Worm (Caenorhabditis elegans): Measurements from ENCODE around the gene pde-2.

The pde-2 gene

DNA sequence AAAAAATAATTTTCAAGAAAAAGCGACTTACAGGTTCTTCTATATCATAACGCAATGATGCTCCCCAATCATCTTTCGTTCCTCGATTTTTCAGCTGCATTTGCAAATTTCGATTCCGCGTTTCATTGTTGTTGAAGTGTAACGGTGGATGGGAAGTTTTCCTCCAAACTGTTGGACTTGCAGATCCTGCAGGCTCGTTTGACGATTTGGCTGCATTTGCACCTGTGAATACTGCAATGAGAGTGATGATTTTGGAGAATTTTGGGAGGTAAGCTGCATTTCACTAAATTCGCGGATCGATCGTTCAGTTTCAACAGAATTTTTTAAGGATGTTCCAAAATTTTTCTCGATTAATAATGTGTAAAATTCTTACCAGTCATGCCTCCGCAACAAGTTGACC, 805 bp downstream of the pde-2 start:
- TF ChIP-seq C38D4.7 (GFP tag; optimal IDR thresholded peaks at IDR 0.05) (no peak), pros-1 (tag; optimal IDR thresholded peaks at IDR 0.05) (no peak), odd-2 (tag; optimal IDR thresholded peaks at IDR 0.05) (no peak), che-1 (tag; optimal IDR thresholded peaks at IDR 0.05) (no peak), sox-2 (GFP tag; IDR thresholded peaks at IDR 0.05) (no peak)

DNA sequence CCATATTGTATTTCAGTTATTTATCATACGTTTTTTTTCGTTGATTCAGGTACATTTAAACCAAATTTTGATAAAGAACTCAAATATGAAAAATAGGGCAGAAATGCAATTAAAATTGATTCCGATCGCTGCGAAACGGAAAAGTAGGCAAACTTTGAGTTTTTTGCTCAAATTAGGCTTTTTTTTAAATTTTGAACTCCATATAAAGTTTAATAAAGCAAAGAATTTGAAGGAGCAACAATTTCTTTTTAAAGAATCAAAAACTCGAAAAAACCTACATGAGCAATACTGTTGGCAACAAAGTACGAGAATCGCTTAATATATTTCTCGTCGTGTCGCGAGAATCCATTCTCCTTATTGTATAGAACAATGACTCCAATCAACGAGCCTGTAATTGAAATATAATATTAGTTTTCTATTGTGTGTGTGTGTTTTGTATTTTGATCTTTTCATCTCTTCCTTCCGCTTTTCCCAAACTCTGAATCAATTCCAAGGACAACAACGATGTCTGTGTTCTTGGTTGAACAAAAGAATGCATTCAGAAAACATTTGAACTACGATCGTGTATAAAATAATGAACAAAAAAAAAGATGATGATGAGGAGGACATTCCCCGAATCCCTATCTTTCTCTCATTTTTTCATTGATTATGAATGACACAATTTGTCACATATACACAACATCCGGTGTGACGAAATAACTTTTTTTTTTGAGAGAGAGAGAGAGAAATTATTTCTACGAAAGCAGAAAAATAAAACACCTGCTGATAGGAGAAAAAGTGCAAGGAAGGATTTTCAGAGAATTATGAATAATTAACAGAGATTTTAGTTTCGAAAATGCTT, 3.0 kb downstream of the pde-2 start:
- TF ChIP-seq tbx-2 (tag; optimal IDR thresholded peaks at IDR 0.05) (no peak), nhr-232 (tag; optimal IDR thresholded peaks at IDR 0.05) (no peak), nhr-11 (tag; optimal IDR thresholded peaks at IDR 0.05) (no peak), dmd-4 (tag; optimal IDR thresholded peaks at IDR 0.05; ENCODE audit: borderline replicate concordance) (no peak), ceh-2 (tag; optimal IDR thresholded peaks at IDR 0.05) (no peak), gmeb-2 (tag; optimal IDR thresholded peaks at IDR 0.05) (no peak), unc-3 (GFP tag; conservative IDR thresholded peaks at IDR 0.05) (no peak), unc-3 (tag; optimal IDR thresholded peaks at IDR 0.05) (no peak), elt-4 (tag; optimal IDR thresholded peaks at IDR 0.05) (no peak), unc-42 (tag; optimal IDR thresholded peaks at IDR 0.05) (no peak), hlh-8 (tag; optimal IDR thresholded peaks at IDR 0.05) (no peak), K09A11.1 (tag; optimal IDR thresholded peaks at IDR 0.05; ENCODE audit: insufficient read depth) (no peak), hlh-15 (tag; optimal IDR thresholded peaks at IDR 0.05) (no peak), ceh-19 (GFP tag; optimal IDR thresholded peaks at IDR 0.05) (no peak), unc-55 (GFP tag; optimal IDR thresholded peaks at IDR 0.05) (no peak)

DNA sequence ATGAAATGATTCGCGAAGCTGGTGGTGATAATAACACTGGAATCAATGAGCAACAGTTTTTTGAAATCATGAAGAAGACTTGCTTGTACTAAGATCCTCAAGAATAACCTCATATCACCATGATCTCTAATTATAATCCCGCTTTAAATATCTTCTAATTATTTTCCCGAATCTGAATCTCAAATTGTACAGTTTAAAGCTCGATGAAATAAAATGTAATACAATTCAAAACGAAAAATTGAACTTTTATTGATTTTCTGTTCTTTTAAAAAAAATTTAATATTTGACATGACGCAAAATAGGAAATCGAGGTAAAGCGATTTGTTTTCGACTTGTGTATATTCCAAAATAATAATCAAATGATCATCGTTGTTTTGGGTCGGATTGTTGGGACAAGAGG, 6.9 kb downstream of the pde-2 start:
- TF ChIP-seq fkh-6 (tag; optimal IDR thresholded peaks at IDR 0.05) (no peak), nfya-1 (tag; optimal IDR thresholded peaks at IDR 0.05) (no peak), ttx-3 (tag; optimal IDR thresholded peaks at IDR 0.05) (no peak), pros-1 (tag; optimal IDR thresholded peaks at IDR 0.05) (no peak), ceh-9 (tag; optimal IDR thresholded peaks at IDR 0.05) (no peak), ahr-1 (tag; optimal IDR thresholded peaks at IDR 0.05) (no peak), ztf-16 (tag; optimal IDR thresholded peaks at IDR 0.05) (no peak), eyg-1 (tag; optimal IDR thresholded peaks at IDR 0.05) (no peak), Y22D7AL.16 (tag; optimal IDR thresholded peaks at IDR 0.05) (no peak)

DNA sequence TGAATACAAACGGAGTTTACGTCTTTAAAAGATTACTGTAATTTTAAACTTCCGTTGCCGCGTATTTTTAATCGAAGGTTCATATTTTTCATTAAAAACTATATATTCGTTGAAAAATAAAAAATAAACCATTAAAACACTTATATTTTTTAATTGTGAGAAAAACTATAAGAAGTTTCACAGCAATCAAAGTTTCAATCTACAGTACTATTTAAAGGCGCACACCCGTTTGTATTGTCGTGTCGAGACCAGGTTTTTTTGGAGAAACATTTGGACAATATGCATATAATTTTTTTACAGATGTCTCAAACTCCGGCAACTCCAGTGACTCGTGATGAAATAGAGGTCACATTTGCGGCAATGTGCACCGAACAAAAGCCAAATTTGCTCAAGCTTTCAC, 7.9 kb downstream of the pde-2 start, which contains the start of gene R08D7.5:
Gene R08D7.5, plus strand, starts transcription at position 301 of the 400 bp plus-strand sequence.
- no peak for TF ChIP-seq ceh-6 (GFP tag; optimal IDR thresholded peaks at IDR 0.05)
- no peak for TF ChIP-seq sdc-2 (tag; optimal IDR thresholded peaks at IDR 0.05)
- TF ChIP-seq pha-4 (tag; optimal IDR thresholded peaks at IDR 0.05): no peak
- TF ChIP-seq sox-4 (tag; optimal IDR thresholded peaks at IDR 0.05): no peak
- no peak for TF ChIP-seq odd-2 (tag; optimal IDR thresholded peaks at IDR 0.05)
- no peak for TF ChIP-seq tbx-2 (tag; optimal IDR thresholded peaks at IDR 0.05)
- no peak for TF ChIP-seq hlh-30 (tag; optimal IDR thresholded peaks at IDR 0.05; ENCODE audit: insufficient read depth)
- TF ChIP-seq gmeb-2 (tag; optimal IDR thresholded peaks at IDR 0.05): no peak
- TF ChIP-seq pax-1 (tag; optimal IDR thresholded peaks at IDR 0.05): no peak
- TF ChIP-seq hlh-13 (GFP tag; optimal IDR thresholded peaks at IDR 0.05): no peak
- TF ChIP-seq ref-2 (tag; optimal IDR thresholded peaks at IDR 0.05): no peak
- no peak for TF ChIP-seq lim-6 (tag; optimal IDR thresholded peaks at IDR 0.05)
- no peak for TF ChIP-seq ttx-3 (tag; optimal IDR thresholded peaks at IDR 0.05)
- TF ChIP-seq ceh-2 (tag; optimal IDR thresholded peaks at IDR 0.05): no peak
- no peak for TF ChIP-seq nfya-1 (tag; optimal IDR thresholded peaks at IDR 0.05)
- no peak for TF ChIP-seq npax-4 (tag; optimal IDR thresholded peaks at IDR 0.05)
- no peak for TF ChIP-seq ceh-22 (tag; optimal IDR thresholded peaks at IDR 0.05)
- TF ChIP-seq ceh-48 (tag; optimal IDR thresholded peaks at IDR 0.05): no peak
